Worm (Caenorhabditis elegans) whole organism, L4 larva: Measurements from ENCODE around the gene moe-3.

Experiments used
- ceh-82 ChIP-seq: sonication (generic microtip); optimal IDR thresholded peaks from 2 replicates; lab custom pipeline; 2017; ENCODE audit warnings: missing biosample characterization, missing genetic modification characterization
- unc-62 ChIP-seq, 3 experiments: fragments of 150-350 bp in 1 of 3; sonication (generic microtip); optimal IDR thresholded peaks in 2 of 3; peaks in 1 of 3; 1 replicate in 1 of 3; 2 replicates in 2 of 3; lab custom pipeline; 2014 to 2017; ENCODE audit warnings: missing biosample characterization in 3 of 3, missing genetic modification characterization in 3 of 3, missing genetic modification reagents in 3 of 3, missing genotype in 1 of 3

moe-3 gene

ce11 chrII:13116710-13117109, 48.8 kb downstream of the moe-3 start, which contains the start of gene rict-1:
rict-1 (minus strand) TSS chrII:13116810.
- TF ChIP-seq unc-62 (GFP tag; optimal IDR thresholded peaks at IDR 0.05 in 1 of 2; lab: Kevin White, UChicago) (peak in 1 of 2 experiments; percentile 89), unc-62 (tag; optimal IDR thresholded peaks at IDR 0.05; lab: Kevin White, UChicago) (no peak), ceh-82 (tag; lab: Kevin White, UChicago) (no peak)
